Worm (Caenorhabditis elegans): ENCODE data around the gene der-2.
A peak's percentile ranks its signal among the peaks of the same experiment; 100 is the strongest.

The der-2 gene

ce11 chrIII:7272088-7272487 lies 49.2 kb upstream of the der-2 start (continued):
- TF ChIP-seq B0261.1 (tag; optimal IDR thresholded peaks at IDR 0.05) (no peak), F55B11.4 (tag; optimal IDR thresholded peaks at IDR 0.05; ENCODE audit: borderline replicate concordance, insufficient read depth) (no peak), ztf-28 (GFP tag; IDR thresholded peaks at IDR 0.05) (no peak), nfya-1 (tag; optimal IDR thresholded peaks at IDR 0.05; ENCODE audit: borderline replicate concordance, insufficient read depth) (no peak), mxl-1 (tag; optimal IDR thresholded peaks at IDR 0.05) (no peak), lin-54 (GFP tag; optimal IDR thresholded peaks at IDR 0.05) (peak; percentile 20), dpl-1 (GFP tag; optimal IDR thresholded peaks at IDR 0.05) (no peak), Y56A3A.18 (GFP tag; IDR thresholded peaks at IDR 0.05) (no peak), cebp-2 (GFP tag; IDR thresholded peaks at IDR 0.05) (no peak), somi-1 (GFP tag; optimal IDR thresholded peaks at IDR 0.05) (no peak), C06A6.2 (GFP tag; conservative IDR thresholded peaks at IDR 0.05) (no peak), hlh-26 (GFP tag; conservative IDR thresholded peaks at IDR 0.05) (no peak), ztf-22 (GFP tag; optimal IDR thresholded peaks at IDR 0.05) (no peak), aptf-3 (GFP tag; IDR thresholded peaks at IDR 0.05) (no peak), Y79H2A.3 (GFP tag; conservative IDR thresholded peaks at IDR 0.05) (no peak), sea-2 (GFP tag; IDR thresholded peaks at IDR 0.05) (no peak), hsf-1 (GFP tag; IDR thresholded peaks at IDR 0.05) (no peak), fkh-3 (tag; optimal IDR thresholded peaks at IDR 0.05) (no peak), attf-3 (GFP tag; conservative IDR thresholded peaks at IDR 0.05) (0 out of 2 replicates have a peak, but pooled peaks have one; percentile 16), C17E4.6 (GFP tag; IDR thresholded peaks at IDR 0.05) (no peak), T26A5.8 (tag; optimal IDR thresholded peaks at IDR 0.05) (no peak), K12H6.12 (tag; optimal IDR thresholded peaks at IDR 0.05) (peak; percentile 60), zim-3 (tag; optimal IDR thresholded peaks at IDR 0.05) (no peak), nhr-80 (tag; optimal IDR thresholded peaks at IDR 0.05) (peak; percentile 27), unc-130 (GFP tag; optimal IDR thresholded peaks at IDR 0.05) (no peak), F23B12.7 (tag; optimal IDR thresholded peaks at IDR 0.05; ENCODE audit: insufficient read depth) (no peak), ztf-6 (GFP tag; IDR thresholded peaks at IDR 0.05) (no peak), ztf-3 (GFP tag; optimal IDR thresholded peaks at IDR 0.05) (no peak), Y67H2A.10 (GFP tag; conservative IDR thresholded peaks at IDR 0.05) (no peak), atf-7 (tag; optimal IDR thresholded peaks at IDR 0.05) (peak; percentile 53), aptf-2 (GFP tag; conservative IDR thresholded peaks at IDR 0.05) (no peak), D2030.7 (GFP tag; IDR thresholded peaks at IDR 0.05) (no peak), ccch-3 (GFP tag; optimal IDR thresholded peaks at IDR 0.05) (no peak), tbp1 (GFP tag; optimal IDR thresholded peaks at IDR 0.05) (peak; percentile 39), dpff-1 (tag; optimal IDR thresholded peaks at IDR 0.05) (no peak), ceh-91 (GFP tag; IDR thresholded peaks at IDR 0.05) (no peak), K11D2.4 (GFP tag; IDR thresholded peaks at IDR 0.05) (no peak), mel-28 (tag; optimal IDR thresholded peaks at IDR 0.05; ENCODE audit: borderline replicate concordance) (no peak), akir-1 (GFP tag; optimal IDR thresholded peaks at IDR 0.05) (no peak), F57C9.4 (tag; optimal IDR thresholded peaks at IDR 0.05) (no peak), him-1 (tag; optimal IDR thresholded peaks at IDR 0.05) (no peak), egl-18 (GFP tag; IDR thresholded peaks at IDR 0.05) (no peak), ets-4 (GFP tag; optimal IDR thresholded peaks at IDR 0.05) (peak; percentile 18), xnd-1 (tag; optimal IDR thresholded peaks at IDR 0.05) (no peak), F39B2.1 (GFP tag; IDR thresholded peaks at IDR 0.05) (no peak), dox-1 (GFP tag; IDR thresholded peaks at IDR 0.05) (peak; percentile 43; the same call in 1 of the 2 replicates), snpc-4 (GFP tag; optimal IDR thresholded peaks at IDR 0.05) (no peak), snpc-4 (tag; optimal IDR thresholded peaks at IDR 0.05) (peak in 1 of 4 experiments; percentile 6), ZK185.1 (tag; optimal IDR thresholded peaks at IDR 0.05; ENCODE audit: poor library complexity, severe bottlenecking) (no peak), snpc-3.4 (tag; optimal IDR thresholded peaks at IDR 0.05) (no peak)
